Fruit fly (Drosophila melanogaster): ENCODE measurements around the gene anne.

- TF ChIP-seq CG10669 (GFP tag; optimal IDR thresholded peaks at IDR 0.05), result no peak
- no peak for TF ChIP-seq CG8632 (GFP tag; optimal IDR thresholded peaks at IDR 0.05)
- TF ChIP-seq OdsH (GFP tag; optimal IDR thresholded peaks at IDR 0.05), result no peak
- TF ChIP-seq CG11762 (GFP tag; optimal IDR thresholded peaks at IDR 0.05; ENCODE audit: insufficient read depth), result no peak
- no peak for TF ChIP-seq cyc (GFP tag; optimal IDR thresholded peaks at IDR 0.05)
- no peak for TF ChIP-seq Ets96B (tag; optimal IDR thresholded peaks at IDR 0.05)
- TF ChIP-seq acj6 (GFP tag; optimal IDR thresholded peaks at IDR 0.05), result no peak
- TF ChIP-seq Smox (GFP tag; optimal IDR thresholded peaks at IDR 0.05), result no peak
- no peak for TF ChIP-seq net (GFP tag; optimal IDR thresholded peaks at IDR 0.05)
Measured at dm6 chr4:149123-149522, 17.1 kb downstream of the anne start.
